Fruit fly (Drosophila melanogaster) whole organism, prepupa: ENCODE data around the gene Lmx1a.

Source experiments
- CG4318 ChIP-seq: fragments of 200-800 bp; sonication (Bioruptor generic); optimal IDR thresholded peaks from 3 replicates; lab custom pipeline; 2017; ENCODE audit warnings: missing biosample characterization, mild to moderate bottlenecking, missing genetic modification characterization
- CG6854 ChIP-seq: fragments of 200-800 bp; sonication (Bioruptor generic); optimal IDR thresholded peaks from 2 replicates; lab custom pipeline; 2017; ENCODE audit warnings: missing biosample characterization, mild to moderate bottlenecking, missing genetic modification characterization
- Gug ChIP-seq: fragments of 200-800 bp; sonication (Bioruptor generic); IDR thresholded peaks from 2 replicates; pipeline ENCODE4 v1.3.6; 2022; ENCODE audit warnings: missing biosample characterization, missing genetic modification characterization
- Hr39 ChIP-seq: fragments of 200-800 bp; sonication (Bioruptor generic); optimal IDR thresholded peaks from 2 replicates; lab custom pipeline; 2016; ENCODE audit warnings: missing biosample characterization, missing genetic modification characterization
- Sox102F ChIP-seq: fragments of 200-800 bp; sonication (Bioruptor generic); optimal IDR thresholded peaks from 2 replicates; lab custom pipeline; 2016; ENCODE audit warnings: missing biosample characterization, mild to moderate bottlenecking, missing genetic modification characterization
- spab ChIP-seq: fragments of 200-800 bp; sonication (Bioruptor generic); optimal IDR thresholded peaks from 2 replicates; lab custom pipeline; 2017; ENCODE audit warnings: missing biosample characterization, mild to moderate bottlenecking, missing genetic modification characterization, missing genetic modification reagents

- TF ChIP-seq Hr39 (no peak), Gug (no peak), CG4318 (GFP tag; lab: Kevin White, UChicago) (no peak), Sox102F (GFP tag; lab: Kevin White, UChicago) (no peak), CG6854 (GFP tag; lab: Kevin White, UChicago) (no peak), spab (GFP tag; lab: Kevin White, UChicago) (no peak)
Measured at dm6 chr3L:12296073-12296527, 32.9 kb upstream of the Lmx1a start, which contains the start of gene CG4328.
